Fruit fly (Drosophila melanogaster) whole organism, embryonic: Measurements from ENCODE around the gene COX6B.

Experiments used
- CG12219 ChIP-seq: fragments of 200-800 bp; sonication (Bioruptor generic); optimal IDR thresholded peaks from 3 replicates; lab custom pipeline; 2018; ENCODE audit warnings: missing biosample characterization, mild to moderate bottlenecking, missing genetic modification characterization
- CG6765 ChIP-seq: fragments of 200-800 bp; sonication (Bioruptor generic); optimal IDR thresholded peaks from 3 replicates; lab custom pipeline; 2017; ENCODE audit warnings: missing biosample characterization, mild to moderate bottlenecking, missing genetic modification characterization
- cato ChIP-seq: fragments of 200-800 bp; sonication (Bioruptor generic); optimal IDR thresholded peaks from 2 replicates; lab custom pipeline; 2016; ENCODE audit warnings: missing biosample characterization, missing genetic modification characterization, borderline replicate concordance
- chinmo ChIP-seq: fragments of 200-800 bp; sonication (Bioruptor generic); IDR thresholded peaks from 4 replicates; pipeline ENCODE4 v1.3.6; 2022; ENCODE audit warnings: missing biosample characterization, missing genetic modification characterization; ENCODE audit not compliant: partially characterized antibody
- fd64A ChIP-seq: fragments of 200-800 bp; sonication (Bioruptor generic); optimal IDR thresholded peaks from 3 replicates; lab custom pipeline; 2018; ENCODE audit warnings: missing biosample characterization, mild to moderate bottlenecking, missing genetic modification characterization

DNA sequence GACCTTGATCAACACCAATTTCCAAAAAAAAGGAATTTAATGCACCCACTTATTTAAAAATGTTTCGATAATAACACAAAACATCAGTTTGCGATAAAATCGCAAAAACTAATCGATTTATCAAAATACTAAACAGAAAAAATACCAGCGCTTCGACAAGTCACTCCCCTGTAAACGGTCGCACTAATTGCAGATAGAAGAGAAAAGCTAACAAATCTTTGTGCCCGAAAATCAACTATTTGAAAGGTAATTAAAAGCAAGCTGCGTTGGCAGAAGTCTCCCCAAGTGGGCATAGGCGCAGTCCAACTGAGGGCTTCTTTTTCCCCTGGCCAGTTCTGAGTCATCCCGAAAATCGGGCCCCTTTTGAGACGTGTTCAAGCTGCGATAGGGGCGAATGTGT lies 13.3 kb downstream of the COX6B start, which contains the start of gene AP-1-2beta:
- no peak for TF ChIP-seq cato (GFP tag; lab: Kevin White, UChicago)
- TF ChIP-seq chinmo (GFP tag; lab: Robert Waterston, UW) = no peak
- no peak for TF ChIP-seq CG12219
- no peak for TF ChIP-seq fd64A (GFP tag; lab: Kevin White, UChicago)
- no peak for TF ChIP-seq CG6765 (GFP tag; lab: Kevin White, UChicago)
